Worm (Caenorhabditis elegans): ENCODE measurements around the gene clec-157.

- TF ChIP-seq pha-4 (tag; optimal IDR thresholded peaks at IDR 0.05) (no peak), elt-1 (tag; optimal IDR thresholded peaks at IDR 0.05; ENCODE audit: borderline replicate concordance, insufficient read depth) (no peak), nhr-237 (tag; optimal IDR thresholded peaks at IDR 0.05) (no peak), lin-13 (tag; optimal IDR thresholded peaks at IDR 0.05) (no peak), sptf-1 (tag; optimal IDR thresholded peaks at IDR 0.05) (no peak)
Measured at ce11 chrIII:4811195-4811594, 33.0 kb downstream of the clec-157 start, which contains the start of gene C38D4.7.
